Fruit fly (Drosophila melanogaster) S2 (cell line): Measurements from ENCODE around the gene Coq5.

ENCODE experiments used
- CG8478 ChIP-seq: fragments of >200 bp; optimal IDR thresholded peaks from 2 replicates; lab custom pipeline; 2018
- CTCF ChIP-seq, 2 experiments: fragments of >200 bp; optimal IDR thresholded peaks; 2 replicates each; lab custom pipeline; 2018

Coq5 gene

dm6 chrX:13194249-13194648 is at the start of gene Coq5:
TSS of gene Coq5 (minus strand) at chrX:13194551.
- TF ChIP-seq CG8478 (lab: Kevin White, UChicago) (no peak), CTCF (optimal IDR thresholded peaks at IDR 0.05; lab: Kevin White, UChicago) (no peak)

dm6 chrX:13243726-13244323 is 49.5 kb upstream of the Coq5 start:
- TF ChIP-seq CTCF (optimal IDR thresholded peaks at IDR 0.05; lab: Kevin White, UChicago), result no peak
- no peak for TF ChIP-seq CG8478 (lab: Kevin White, UChicago)

DNA sequence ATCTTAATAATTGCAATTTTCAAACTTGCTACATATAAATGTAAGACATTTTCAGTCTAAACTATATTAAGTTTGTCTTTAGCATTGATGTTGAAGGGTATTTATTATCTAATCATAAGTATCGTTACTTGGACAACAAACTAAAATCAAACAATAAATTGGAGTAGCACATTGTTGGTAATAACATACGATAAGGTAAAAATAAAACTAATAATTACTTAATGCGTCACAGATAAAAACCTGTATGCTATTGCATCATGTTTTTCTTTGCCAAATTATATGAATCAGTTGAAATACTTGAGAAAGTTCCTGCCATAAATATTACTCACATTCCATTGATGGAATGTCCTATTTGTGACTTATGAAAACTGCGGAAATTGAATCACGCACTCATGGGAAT is 46.5 kb upstream of the Coq5 start:
- no peak for TF ChIP-seq CG8478 (lab: Kevin White, UChicago)
- TF ChIP-seq CTCF (optimal IDR thresholded peaks at IDR 0.05; lab: Kevin White, UChicago), result no peak

DNA sequence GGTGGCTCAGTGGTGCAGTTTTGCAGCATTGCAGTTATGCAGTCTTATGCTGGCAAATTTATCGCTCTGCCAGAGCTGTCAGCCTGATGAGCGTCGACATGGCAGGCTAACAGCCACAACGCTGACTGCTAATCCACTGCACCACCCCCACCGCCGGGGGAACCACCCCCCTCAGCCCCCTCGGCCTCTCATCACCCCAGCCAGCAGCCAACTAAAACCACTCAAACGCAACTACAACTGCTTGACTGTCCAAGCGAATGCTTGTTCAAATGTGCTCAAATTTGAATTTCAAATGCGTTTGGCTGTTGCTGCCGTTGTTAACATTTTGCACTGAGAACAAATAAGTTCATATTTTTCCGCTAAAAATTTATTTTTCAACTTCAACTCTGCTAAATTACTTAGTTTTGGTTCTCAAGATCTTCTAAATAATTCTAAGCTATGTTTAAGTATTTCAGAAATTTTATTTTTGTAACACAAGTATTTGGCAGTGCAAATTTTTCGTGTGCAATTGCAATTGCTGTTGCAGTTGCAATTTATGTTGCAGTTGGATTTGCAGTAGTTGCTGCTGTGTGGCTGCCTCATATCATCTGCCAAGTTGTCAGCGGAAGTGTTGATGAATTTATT is 44.1 kb upstream of the Coq5 start:
- TF ChIP-seq CG8478 (lab: Kevin White, UChicago) (no peak), CTCF (optimal IDR thresholded peaks at IDR 0.05; lab: Kevin White, UChicago) (no peak)

dm6 chrX:13236516-13237245 is 42.3 kb upstream of the Coq5 start, which contains the start of gene CG32639:
TSS of gene CG32639 (minus strand) at chrX:13236566.
- TF ChIP-seq CTCF (optimal IDR thresholded peaks at IDR 0.05; lab: Kevin White, UChicago) (no peak), CG8478 (lab: Kevin White, UChicago) (no peak)

dm6 chrX:13234738-13235470 is 40.6 kb upstream of the Coq5 start:
- no peak for TF ChIP-seq CG8478 (lab: Kevin White, UChicago)
- no peak for TF ChIP-seq CTCF (optimal IDR thresholded peaks at IDR 0.05; lab: Kevin White, UChicago)

- TF ChIP-seq CTCF (optimal IDR thresholded peaks at IDR 0.05; lab: Kevin White, UChicago) (no peak), CG8478 (lab: Kevin White, UChicago) (no peak)
These were observed 39.7 kb upstream of the Coq5 start for dm6 chrX:13233811-13234737.

DNA sequence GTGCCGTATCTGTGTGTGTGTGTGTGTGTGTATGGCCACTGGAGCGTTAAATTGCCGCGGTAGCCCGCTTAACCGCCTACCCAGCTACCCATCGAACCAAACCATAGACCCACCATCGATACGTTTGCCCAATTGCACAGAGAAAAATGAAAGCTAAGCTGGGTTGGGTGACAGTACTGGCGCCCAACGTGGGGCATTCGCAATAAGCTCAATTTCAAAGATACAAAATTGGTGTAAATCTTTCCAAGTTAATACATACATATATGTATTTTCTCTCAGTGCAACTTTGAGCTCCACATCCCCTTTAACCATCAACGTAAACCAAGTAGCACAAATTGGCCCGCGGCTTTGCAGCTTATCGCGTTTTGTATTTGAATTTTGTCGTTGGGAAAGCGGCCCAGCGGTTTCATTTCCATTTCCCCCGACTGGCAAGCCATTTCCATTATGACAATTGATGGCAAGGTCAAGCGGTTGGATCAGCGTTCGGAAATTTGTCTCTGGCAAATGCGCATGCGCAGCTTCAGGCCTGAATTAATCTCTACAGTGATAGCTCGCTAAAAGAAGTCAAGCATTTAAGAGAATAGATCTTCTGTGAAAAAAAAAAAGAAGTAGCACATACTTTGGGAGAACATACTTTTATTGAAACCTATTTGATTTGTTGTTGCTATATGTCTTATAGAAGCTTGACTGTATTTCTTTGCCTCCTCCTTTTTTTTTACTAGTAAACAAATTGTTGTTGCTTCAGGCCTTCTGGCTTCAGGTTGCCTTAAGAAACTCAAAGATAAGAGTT is 38.2 kb upstream of the Coq5 start:
- no peak for TF ChIP-seq CG8478 (lab: Kevin White, UChicago)
- no peak for TF ChIP-seq CTCF (optimal IDR thresholded peaks at IDR 0.05; lab: Kevin White, UChicago)

DNA sequence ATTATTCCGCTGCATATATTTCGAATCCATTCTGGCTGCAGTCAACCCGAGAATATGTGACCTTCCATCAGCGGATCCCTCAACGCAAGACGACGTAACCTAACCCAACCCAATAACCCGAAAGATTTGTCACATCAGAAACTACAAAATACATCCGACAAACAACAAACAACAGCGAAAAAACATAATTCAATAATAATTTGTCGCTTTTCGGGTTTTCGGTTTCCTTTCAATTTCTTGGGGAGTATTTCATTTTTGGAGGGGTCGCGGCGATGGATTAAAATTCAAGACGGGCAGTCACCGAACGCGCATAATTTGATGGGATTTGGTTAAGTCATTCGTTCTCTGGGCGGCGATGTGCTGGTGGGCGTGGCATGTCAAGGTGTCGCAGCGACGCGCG is 36.6 kb upstream of the Coq5 start:
- no peak for TF ChIP-seq CTCF (optimal IDR thresholded peaks at IDR 0.05; lab: Kevin White, UChicago)
- TF ChIP-seq CG8478 (lab: Kevin White, UChicago), result no peak

DNA sequence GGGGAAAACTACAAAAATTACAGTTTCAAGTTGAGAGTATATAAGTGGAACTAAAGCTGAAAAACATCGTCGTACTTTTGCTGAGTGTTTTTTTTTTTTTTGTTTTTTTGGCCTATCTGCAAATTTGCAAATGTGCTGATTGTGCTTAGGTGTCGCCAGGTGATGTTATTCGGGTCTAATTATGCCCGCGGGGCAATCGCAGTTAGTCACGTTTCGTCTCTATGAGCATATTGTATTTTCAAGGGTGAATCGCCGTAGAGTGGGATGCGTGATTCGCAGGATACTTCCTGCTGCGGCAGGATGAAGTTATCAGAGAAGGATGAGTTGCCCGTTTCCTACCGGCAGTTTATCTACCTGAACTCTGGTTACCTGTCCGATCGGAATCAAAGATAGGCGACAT is 35.5 kb upstream of the Coq5 start:
- TF ChIP-seq CTCF (optimal IDR thresholded peaks at IDR 0.05; lab: Kevin White, UChicago) (no peak), CG8478 (lab: Kevin White, UChicago) (no peak)

DNA sequence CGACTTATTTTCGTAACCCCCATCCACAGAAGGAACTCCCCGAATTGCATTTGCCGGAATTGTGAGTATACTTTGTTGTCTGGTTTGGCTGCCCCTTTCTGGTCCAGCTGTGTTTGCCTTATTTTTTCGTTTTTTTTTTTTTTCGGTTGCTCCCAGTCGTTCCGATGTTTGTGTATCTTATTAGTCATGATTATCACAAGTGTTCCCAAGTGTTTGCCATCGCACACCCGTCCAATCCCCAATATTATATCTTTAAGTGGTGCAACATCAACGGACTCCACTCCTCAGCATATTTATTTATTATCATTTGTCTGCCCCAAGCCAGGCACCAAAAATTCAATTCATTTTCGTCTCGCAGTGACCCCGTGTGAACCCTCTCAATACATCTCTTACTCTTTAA is 34.9 kb upstream of the Coq5 start:
- TF ChIP-seq CTCF (optimal IDR thresholded peaks at IDR 0.05; lab: Kevin White, UChicago) (no peak), CG8478 (lab: Kevin White, UChicago) (no peak)

DNA sequence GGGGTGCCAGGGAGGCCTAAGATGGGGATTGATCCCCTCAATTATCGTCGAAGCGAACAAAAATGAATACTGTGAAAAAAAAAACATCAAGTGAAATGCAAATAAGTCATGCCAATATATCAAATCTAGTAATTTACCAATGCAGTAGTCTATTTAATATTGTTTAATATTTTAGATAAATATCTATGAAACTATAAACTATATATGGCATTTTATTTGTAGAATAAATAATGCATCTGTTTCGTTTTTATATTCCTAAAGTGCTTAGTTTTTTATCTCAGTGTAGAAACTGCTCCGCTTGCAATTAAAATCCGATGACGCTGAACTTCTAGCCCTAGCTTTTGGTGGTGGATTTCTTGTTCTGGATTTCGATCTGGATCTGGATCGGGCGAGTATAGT is 33.9 kb upstream of the Coq5 start:
- TF ChIP-seq CTCF (optimal IDR thresholded peaks at IDR 0.05; lab: Kevin White, UChicago) (no peak), CG8478 (lab: Kevin White, UChicago) (no peak)
